Worm (Caenorhabditis elegans): Measurements from ENCODE around the gene math-15.

DNA sequence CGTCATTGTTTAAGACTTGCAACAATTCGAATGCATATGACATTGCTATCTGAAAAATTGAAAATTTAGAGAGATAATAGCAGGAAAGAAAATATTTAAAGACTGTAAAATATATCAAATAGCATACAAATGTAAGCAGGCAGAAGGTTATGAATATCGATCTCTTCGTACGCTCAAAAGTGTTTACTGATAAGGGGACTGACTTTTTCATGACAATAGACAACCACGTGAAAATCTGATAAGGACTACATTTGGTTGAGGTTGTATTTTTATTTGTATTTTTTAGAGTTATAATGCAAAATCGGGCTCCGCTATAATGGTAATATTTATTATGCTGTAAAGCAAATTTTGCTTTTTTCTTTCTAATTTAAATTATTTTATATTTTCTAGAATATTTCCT, 23.3 kb upstream of the math-15 start, which contains the start of the genes C52E2.5 and C52E2.4:
- TF ChIP-seq fos-1 (tag; optimal IDR thresholded peaks at IDR 0.05) (no peak), hif-1 (tag; optimal IDR thresholded peaks at IDR 0.05) (no peak), R02D3.7 (tag; optimal IDR thresholded peaks at IDR 0.05) (no peak), ztf-11 (tag; optimal IDR thresholded peaks at IDR 0.05) (no peak), ama-1 (optimal IDR thresholded peaks at IDR 0.05) (no peak), unc-130 (GFP tag; optimal IDR thresholded peaks at IDR 0.05) (no peak), nhr-25 (tag; optimal IDR thresholded peaks at IDR 0.05; ENCODE audit: borderline replicate concordance, insufficient read depth) (no peak), aly-2 (tag; optimal IDR thresholded peaks at IDR 0.05) (no peak), duxl-1 (tag; optimal IDR thresholded peaks at IDR 0.05; ENCODE audit: poor library complexity) (peak; percentile 49)
